Fruit fly (Drosophila melanogaster) whole organism, prepupa: ENCODE results near the gene CG14971.
A peak's percentile ranks its signal among the peaks of the same experiment; 100 is the strongest.

ENCODE experiments used
- CG10631 ChIP-seq: fragments of 200-800 bp; sonication (Bioruptor generic); optimal IDR thresholded peaks from 2 replicates; lab custom pipeline; 2016; ENCODE audit warnings: missing biosample characterization, missing genetic modification characterization
- CG10669 ChIP-seq: fragments of 200-800 bp; sonication (Bioruptor generic); optimal IDR thresholded peaks from 3 replicates; lab custom pipeline; 2018; ENCODE audit warnings: missing biosample characterization, mild to moderate bottlenecking, missing genetic modification characterization, moderate library complexity
- CG11294 ChIP-seq: fragments of 200-800 bp; sonication (Bioruptor generic); IDR thresholded peaks from 2 replicates; pipeline ENCODE4 v1.3.6; 2022; ENCODE audit warnings: missing biosample characterization, missing genetic modification characterization
- CG11762 ChIP-seq: fragments of 200-800 bp; sonication (Bioruptor generic); optimal IDR thresholded peaks from 3 replicates; lab custom pipeline; 2016; ENCODE audit warnings: missing biosample characterization, missing genetic modification characterization; ENCODE audit not compliant: insufficient read depth
- CG1621 ChIP-seq: fragments of 200-800 bp; sonication (Bioruptor generic); optimal IDR thresholded peaks from 3 replicates; lab custom pipeline; 2018; ENCODE audit warnings: missing biosample characterization, mild to moderate bottlenecking, missing genetic modification characterization
- CG16779 ChIP-seq: fragments of 200-800 bp; sonication (Bioruptor generic); optimal IDR thresholded peaks from 3 replicates; lab custom pipeline; 2017; ENCODE audit warnings: missing biosample characterization, mild to moderate bottlenecking, missing genetic modification characterization
- CG3032 ChIP-seq: fragments of 200-800 bp; optimal IDR thresholded peaks from 2 replicates; lab custom pipeline; 2019; ENCODE audit warnings: missing biosample characterization, mild to moderate bottlenecking, missing genetic modification characterization, moderate library complexity
- CG32006 ChIP-seq: fragments of 200-800 bp; sonication (Bioruptor generic); optimal IDR thresholded peaks from 3 replicates; lab custom pipeline; 2017; ENCODE audit warnings: missing biosample characterization, mild to moderate bottlenecking, missing genetic modification characterization
- CG34406 ChIP-seq: fragments of 200-800 bp; sonication (Bioruptor generic); optimal IDR thresholded peaks from 3 replicates; lab custom pipeline; 2016; ENCODE audit warnings: missing biosample characterization, missing genetic modification characterization
- CG4318 ChIP-seq: fragments of 200-800 bp; sonication (Bioruptor generic); optimal IDR thresholded peaks from 3 replicates; lab custom pipeline; 2017; ENCODE audit warnings: missing biosample characterization, mild to moderate bottlenecking, missing genetic modification characterization
- CG6163 ChIP-seq: fragments of 200-800 bp; sonication (Bioruptor generic); IDR thresholded peaks from 3 replicates; pipeline ENCODE4 v1.3.6; 2022; ENCODE audit warnings: missing biosample characterization, missing genetic modification characterization
- CG6276 ChIP-seq: fragments of 200-800 bp; sonication (Bioruptor generic); optimal IDR thresholded peaks from 2 replicates; lab custom pipeline; 2017; ENCODE audit warnings: missing biosample characterization, mild to moderate bottlenecking, missing genetic modification characterization
- CG6792 ChIP-seq: fragments of 200-800 bp; sonication (Bioruptor generic); optimal IDR thresholded peaks from 3 replicates; lab custom pipeline; 2016; ENCODE audit warnings: missing biosample characterization, missing genetic modification characterization
- CG6808 ChIP-seq: fragments of 200-800 bp; sonication (Bioruptor generic); optimal IDR thresholded peaks from 3 replicates; lab custom pipeline; 2017; ENCODE audit warnings: missing biosample characterization, missing genetic modification characterization, mild to moderate bottlenecking, moderate library complexity, missing genetic modification reagents
- CG6854 ChIP-seq: fragments of 200-800 bp; sonication (Bioruptor generic); optimal IDR thresholded peaks from 2 replicates; lab custom pipeline; 2017; ENCODE audit warnings: missing biosample characterization, mild to moderate bottlenecking, missing genetic modification characterization
- CG8319 ChIP-seq: fragments of 200-800 bp; sonication (Bioruptor generic); optimal IDR thresholded peaks from 3 replicates; lab custom pipeline; 2016; ENCODE audit warnings: missing biosample characterization, missing genetic modification characterization
- CG8632 ChIP-seq: fragments of 200-800 bp; sonication (Bioruptor generic); optimal IDR thresholded peaks from 3 replicates; lab custom pipeline; 2016; ENCODE audit warnings: missing biosample characterization, missing genetic modification characterization
- CG9139 ChIP-seq: fragments of 200-800 bp; sonication (Bioruptor generic); optimal IDR thresholded peaks from 3 replicates; lab custom pipeline; 2017; ENCODE audit warnings: missing biosample characterization, mild to moderate bottlenecking, missing genetic modification characterization
- Eip78C ChIP-seq: fragments of 200-800 bp; sonication (Bioruptor generic); peaks from one replicate; lab custom pipeline; 2016; ENCODE audit warnings: missing biosample characterization, missing genetic modification characterization
- Eip93F ChIP-seq: fragments of 200-800 bp; sonication (Bioruptor generic); optimal IDR thresholded peaks from 2 replicates; lab custom pipeline; 2016; ENCODE audit warnings: missing biosample characterization, mild to moderate bottlenecking, missing genetic modification characterization
- Ets21C ChIP-seq: fragments of 200-800 bp; sonication (Bioruptor generic); optimal IDR thresholded peaks from 3 replicates; lab custom pipeline; 2016; ENCODE audit warnings: missing biosample characterization, missing genetic modification characterization
- Ets96B ChIP-seq: fragments of 200-800 bp; optimal IDR thresholded peaks from 2 replicates; lab custom pipeline; 2019; ENCODE audit warnings: missing biosample characterization, mild to moderate bottlenecking, missing genetic modification characterization, moderate library complexity
- Gug ChIP-seq: fragments of 200-800 bp; sonication (Bioruptor generic); IDR thresholded peaks from 2 replicates; pipeline ENCODE4 v1.3.6; 2022; ENCODE audit warnings: missing biosample characterization, missing genetic modification characterization
- Hr39 ChIP-seq: fragments of 200-800 bp; sonication (Bioruptor generic); optimal IDR thresholded peaks from 2 replicates; lab custom pipeline; 2016; ENCODE audit warnings: missing biosample characterization, missing genetic modification characterization
- Hr4 ChIP-seq: fragments of 200-800 bp; sonication (Bioruptor generic); optimal IDR thresholded peaks from 3 replicates; lab custom pipeline; 2016; ENCODE audit warnings: missing biosample characterization, missing genetic modification characterization
- Lpt ChIP-seq: fragments of 200-800 bp; sonication (Bioruptor generic); optimal IDR thresholded peaks from 3 replicates; lab custom pipeline; 2016; ENCODE audit warnings: missing biosample characterization, missing genetic modification characterization
- Met ChIP-seq: fragments of 200-800 bp; sonication (Bioruptor generic); optimal IDR thresholded peaks from 3 replicates; lab custom pipeline; 2016; ENCODE audit warnings: missing biosample characterization, missing genetic modification characterization
- Smox ChIP-seq: fragments of 200-800 bp; sonication (Bioruptor generic); optimal IDR thresholded peaks from 3 replicates; lab custom pipeline; 2016; ENCODE audit warnings: missing biosample characterization, missing genetic modification characterization
- Sox15 ChIP-seq: fragments of 200-800 bp; sonication (Bioruptor generic); optimal IDR thresholded peaks from 3 replicates; lab custom pipeline; 2016; ENCODE audit warnings: missing biosample characterization, missing genetic modification characterization
- acj6 ChIP-seq: fragments of 200-800 bp; sonication (Bioruptor generic); optimal IDR thresholded peaks from 3 replicates; lab custom pipeline; 2016; ENCODE audit warnings: missing biosample characterization, missing genetic modification characterization
- dsx ChIP-seq: fragments of 200-800 bp; optimal IDR thresholded peaks from 3 replicates; lab custom pipeline; 2019; ENCODE audit warnings: missing biosample characterization, mild to moderate bottlenecking, missing genetic modification characterization, moderate library complexity; ENCODE audit not compliant: poor library complexity, severe bottlenecking
- eg ChIP-seq: fragments of 200-800 bp; sonication (Bioruptor generic); IDR thresholded peaks from 3 replicates; pipeline ENCODE4 v1.3.6; 2022; ENCODE audit warnings: missing biosample characterization, missing genetic modification characterization
- esn ChIP-seq: fragments of 200-800 bp; sonication (Bioruptor generic); optimal IDR thresholded peaks from 2 replicates; lab custom pipeline; 2016; ENCODE audit warnings: missing biosample characterization, mild to moderate bottlenecking, missing genetic modification characterization, moderate library complexity
- fd59A ChIP-seq: fragments of 200-800 bp; sonication (Bioruptor generic); optimal IDR thresholded peaks from 2 replicates; lab custom pipeline; 2017; ENCODE audit warnings: missing biosample characterization, mild to moderate bottlenecking, missing genetic modification characterization, missing genetic modification reagents
- fd85E ChIP-seq: fragments of 200-800 bp; sonication (Bioruptor generic); optimal IDR thresholded peaks from 3 replicates; lab custom pipeline; 2016; ENCODE audit warnings: missing biosample characterization, missing genetic modification characterization
- fkh ChIP-seq: fragments of 200-800 bp; sonication (Bioruptor generic); optimal IDR thresholded peaks from 3 replicates; lab custom pipeline; 2017; ENCODE audit warnings: missing biosample characterization, mild to moderate bottlenecking, missing genetic modification characterization, moderate library complexity
- lz ChIP-seq: fragments of 200-800 bp; sonication (Bioruptor generic); optimal IDR thresholded peaks from 3 replicates; lab custom pipeline; 2016; ENCODE audit warnings: missing biosample characterization, missing genetic modification characterization
- pdm3 ChIP-seq: fragments of 200-800 bp; sonication (Bioruptor generic); optimal IDR thresholded peaks from 3 replicates; lab custom pipeline; 2016; ENCODE audit warnings: missing biosample characterization, missing genetic modification characterization
- ss ChIP-seq, 2 experiments: fragments of 200-800 bp; sonication (Bioruptor generic); optimal IDR thresholded peaks; 2 replicates in 1 of 2; 3 replicates in 1 of 2; lab custom pipeline; 2017 to 2018; ENCODE audit warnings: mild to moderate bottlenecking in 2 of 2, missing biosample characterization in 2 of 2, missing genetic modification characterization in 2 of 2, moderate library complexity in 1 of 2
- svp ChIP-seq: fragments of 200-800 bp; sonication (Bioruptor generic); peaks from one replicate; lab custom pipeline; 2016; ENCODE audit warnings: missing biosample characterization, missing genetic modification characterization
- vri ChIP-seq: fragments of 200-800 bp; sonication (Bioruptor generic); optimal IDR thresholded peaks from 3 replicates; lab custom pipeline; 2016; ENCODE audit warnings: missing biosample characterization, mild to moderate bottlenecking, missing genetic modification characterization

Gene CG14971

dm6 chr3L:3466200-3466599, 4.9 kb downstream of the CG14971 start, which contains the start of gene CycJ:
TSS of gene CycJ (plus strand) at chr3L:3466428.
- TF ChIP-seq Eip78C (GFP tag; lab: Kevin White, UChicago): peak; percentile 18
- TF ChIP-seq CG16779 (tag; lab: Kevin White, UChicago): no peak

dm6 chr3L:3461557-3462414, 9.3 kb downstream of the CG14971 start:
- TF ChIP-seq Met (GFP tag; lab: Kevin White, UChicago): no peak
- no peak for TF ChIP-seq CG11294 (GFP tag; lab: Robert Waterston, UW)
- TF ChIP-seq Eip78C (GFP tag; lab: Kevin White, UChicago): peak; percentile 67
- no peak for TF ChIP-seq CG6276 (GFP tag; lab: Kevin White, UChicago)
- TF ChIP-seq Ets96B (tag; lab: Kevin White, UChicago): peak; percentile 6
- peak; percentile 52 for TF ChIP-seq dsx (GFP tag; lab: Kevin White, UChicago)
- TF ChIP-seq CG10669 (GFP tag; lab: Kevin White, UChicago): no peak
- TF ChIP-seq CG6854: no peak
- TF ChIP-seq Hr39 (GFP tag; lab: Kevin White, UChicago): no peak
- 0 out of 3 replicates have a peak, but pooled peaks have one; percentile 11 for TF ChIP-seq CG6163 (GFP tag; lab: Robert Waterston, UW)

DNA sequence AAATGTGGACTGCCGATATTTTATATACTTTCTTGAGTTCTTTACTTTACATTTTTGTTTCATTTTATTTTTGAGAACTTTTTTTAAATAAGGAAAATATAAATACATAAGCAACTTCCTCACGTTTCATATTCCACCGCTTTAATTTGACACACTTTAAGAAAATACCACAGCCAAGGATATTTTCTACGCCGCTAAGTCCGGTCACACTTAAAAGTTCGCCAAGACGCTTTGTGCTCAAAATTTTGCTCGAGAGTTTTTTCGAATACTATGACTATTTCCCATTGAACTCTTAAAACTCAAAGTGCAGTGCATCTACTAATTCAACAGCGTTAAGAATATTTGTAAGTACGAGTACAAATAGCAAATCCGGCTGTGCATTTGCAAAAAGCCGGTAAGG, 10.0 kb downstream of the CG14971 start, which contains the start of the genes CG46463 and armi:
Gene CG46463 (plus strand): TSS at position 197 of the 400 bp plus-strand sequence.
Gene armi (plus strand): TSS at position 199 of the 400 bp plus-strand sequence.
- TF ChIP-seq lz (GFP tag; lab: Kevin White, UChicago) (no peak), fkh (no peak), Hr4 (GFP tag; lab: Kevin White, UChicago) (no peak), pdm3 (GFP tag; lab: Kevin White, UChicago) (no peak), fd85E (GFP tag; lab: Kevin White, UChicago) (no peak), svp (GFP tag; lab: Kevin White, UChicago) (no peak), Ets21C (GFP tag; lab: Kevin White, UChicago) (no peak), Lpt (no peak), dsx (GFP tag; lab: Kevin White, UChicago) (no peak), eg (GFP tag; lab: Robert Waterston, UW) (no peak), Eip78C (GFP tag; lab: Kevin White, UChicago) (no peak), CG9139 (GFP tag; lab: Kevin White, UChicago) (no peak), Hr39 (GFP tag; lab: Kevin White, UChicago) (no peak), ss (GFP tag; optimal IDR thresholded peaks at IDR 0.05; lab: Kevin White, UChicago) (no peak), CG11294 (GFP tag; lab: Robert Waterston, UW) (no peak), CG10631 (GFP tag; lab: Kevin White, UChicago) (no peak), Ets96B (tag; lab: Kevin White, UChicago) (no peak), acj6 (GFP tag; lab: Kevin White, UChicago) (no peak)

DNA sequence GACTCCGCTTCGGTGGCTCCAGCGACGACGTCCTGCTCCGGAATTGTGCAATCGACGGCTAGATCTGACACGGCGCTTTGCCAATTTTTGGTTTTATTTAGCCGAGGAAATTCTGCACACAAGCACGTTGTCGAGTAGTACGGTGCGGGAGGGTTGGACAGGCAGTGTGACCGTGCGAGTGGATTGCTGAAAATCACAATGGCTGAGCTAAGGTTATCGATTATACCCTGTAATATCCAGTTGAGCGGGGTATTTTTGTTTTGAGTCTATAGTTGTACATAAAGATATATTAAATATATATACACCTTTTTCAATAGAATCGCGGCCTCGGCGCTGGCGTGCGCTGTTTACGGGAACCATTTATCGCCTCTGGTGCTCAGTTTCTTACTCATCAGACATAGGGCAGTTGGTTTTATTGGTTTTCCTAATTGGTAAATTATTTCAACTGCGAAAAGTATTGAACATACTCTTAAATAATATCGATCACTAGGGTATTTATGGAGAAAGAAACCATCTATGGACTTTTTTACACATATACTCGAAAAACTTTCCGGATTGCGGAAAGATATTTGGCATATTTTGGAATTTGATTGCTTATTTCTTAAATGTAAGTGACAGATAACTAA, 10.6 kb downstream of the CG14971 start, which contains the start of gene eIF5B:
Gene eIF5B (minus strand): TSS at position 576 of the 626 bp plus-strand sequence.
- TF ChIP-seq Smox (GFP tag; lab: Kevin White, UChicago) (peak; percentile 78), fkh (no peak), Sox15 (GFP tag; lab: Kevin White, UChicago) (peak; percentile 87), CG4318 (GFP tag; lab: Kevin White, UChicago) (peak; percentile 74), CG6808 (no peak), vri (GFP tag; lab: Kevin White, UChicago) (no peak), CG1621 (tag; lab: Kevin White, UChicago) (peak; percentile 68), fd59A (GFP tag; lab: Kevin White, UChicago) (peak; percentile 74), CG8319 (GFP tag; lab: Kevin White, UChicago) (peak; percentile 59), CG34406 (GFP tag; lab: Kevin White, UChicago) (peak; percentile 82), Eip93F (GFP tag; lab: Kevin White, UChicago) (peak; percentile 6), CG3032 (peak; percentile 76), CG9139 (GFP tag; lab: Kevin White, UChicago) (no peak), CG10669 (GFP tag; lab: Kevin White, UChicago) (peak; percentile 60), esn (GFP tag; lab: Kevin White, UChicago) (peak; percentile 85), dsx (GFP tag; lab: Kevin White, UChicago) (peak; percentile 76), Gug (GFP tag; lab: Robert Waterston, UW) (peak; percentile 78), CG6792 (GFP tag; lab: Kevin White, UChicago) (peak; percentile 77), CG32006 (peak; percentile 89), CG11762 (peak; percentile 62), CG8632 (peak; percentile 83), eg (GFP tag; lab: Robert Waterston, UW) (peak; percentile 88)
